Worm (Caenorhabditis elegans) whole organism, L1 larva: ENCODE data around the gene F26D11.12.

Source experiments
- C16A3.4 ChIP-seq: fragments of 150-350 bp; optimal IDR thresholded peaks from 2 replicates; lab custom pipeline; 2014; ENCODE audit warnings: missing biosample characterization, missing genetic modification characterization
- aha-1 ChIP-seq: fragments of 150-350 bp; optimal IDR thresholded peaks from 2 replicates; lab custom pipeline; 2014; ENCODE audit warnings: missing biosample characterization, missing genetic modification characterization
- alr-1 ChIP-seq: fragments of 200-800 bp; sonication (Bioruptor generic); optimal IDR thresholded peaks from 2 replicates; lab custom pipeline; 2018; ENCODE audit warnings: borderline replicate concordance, mild to moderate bottlenecking, missing genetic modification characterization, missing compliant biosample characterization
- aly-2 ChIP-seq: fragments of 150-350 bp; optimal IDR thresholded peaks from 2 replicates; lab custom pipeline; 2014; ENCODE audit warnings: missing biosample characterization, missing genetic modification characterization
- blmp-1 ChIP-seq: fragments of 150-350 bp; optimal IDR thresholded peaks from 2 replicates; lab custom pipeline; 2014; ENCODE audit warnings: missing biosample characterization, missing genetic modification characterization
- ceh-8 ChIP-seq: fragments of 200-800 bp; sonication (Bioruptor generic); optimal IDR thresholded peaks from 2 replicates; lab custom pipeline; 2018; ENCODE audit warnings: mild to moderate bottlenecking, missing genetic modification characterization, moderate library complexity, missing compliant biosample characterization
- dsc-1 ChIP-seq: sonication (generic microtip); optimal IDR thresholded peaks from 2 replicates; lab custom pipeline; 2016; ENCODE audit warnings: mild to moderate bottlenecking, missing genetic modification characterization, missing compliant biosample characterization
- egl-27 ChIP-seq, 2 experiments: fragments of 150-350 bp in 1 of 2; sonication (generic microtip); optimal IDR thresholded peaks; 3 replicates each; lab custom pipeline; 2017 to 2018; ENCODE audit warnings: missing biosample characterization in 2 of 2, missing genetic modification characterization in 2 of 2, missing genetic modification reagents in 2 of 2
- elt-3 ChIP-seq, 6 experiments: fragments of 150-350 bp in 1 of 6; sonication (generic microtip); optimal IDR thresholded peaks; 2 replicates each; lab custom pipeline; 2017 to 2018; ENCODE audit warnings: missing biosample characterization in 6 of 6, missing genetic modification characterization in 6 of 6, inconsistent platforms in 1 of 6
- ets-5 ChIP-seq: fragments of 200-800 bp; sonication (Bioruptor generic); IDR thresholded peaks from 2 replicates; pipeline ENCODE4 v1.3.6; 2022; ENCODE audit warnings: missing genetic modification characterization, missing compliant biosample characterization
- fkh-10 ChIP-seq: sonication (generic microtip); optimal IDR thresholded peaks from 2 replicates; lab custom pipeline; 2017; ENCODE audit warnings: missing biosample characterization, missing genetic modification reagents, missing genetic modification characterization
- fkh-4 ChIP-seq: sonication (generic microtip); optimal IDR thresholded peaks from 2 replicates; lab custom pipeline; 2016; ENCODE audit warnings: missing compliant biosample characterization, missing genetic modification characterization, borderline replicate concordance
- fkh-8 ChIP-seq: sonication (generic microtip); optimal IDR thresholded peaks from 2 replicates; lab custom pipeline; 2016; ENCODE audit warnings: mild to moderate bottlenecking, missing genetic modification characterization, missing compliant biosample characterization
- hlh-4 ChIP-seq: sonication (generic microtip); optimal IDR thresholded peaks from 2 replicates; lab custom pipeline; 2016; ENCODE audit warnings: mild to moderate bottlenecking, missing genetic modification characterization, missing compliant biosample characterization
- jun-1 ChIP-seq: fragments of 150-350 bp; optimal IDR thresholded peaks from 2 replicates; lab custom pipeline; 2014; ENCODE audit warnings: missing biosample characterization, missing genetic modification reagents, missing genetic modification characterization
- lin-14 ChIP-seq: fragments of 200-800 bp; sonication (Bioruptor generic); optimal IDR thresholded peaks from 2 replicates; lab custom pipeline; 2018; ENCODE audit warnings: mild to moderate bottlenecking, missing genetic modification characterization, moderate library complexity, missing compliant biosample characterization
- lir-3 ChIP-seq: sonication (generic microtip); optimal IDR thresholded peaks from 2 replicates; lab custom pipeline; 2016; ENCODE audit warnings: mild to moderate bottlenecking, missing genetic modification characterization, moderate library complexity, missing compliant biosample characterization; ENCODE audit not compliant: poor library complexity
- lsy-2 ChIP-seq, 2 experiments: fragments of 150-350 bp; optimal IDR thresholded peaks; 2 replicates each; lab custom pipeline; 2014; ENCODE audit warnings: missing biosample characterization in 2 of 2, missing genetic modification characterization in 2 of 2
- mab-9 ChIP-seq: fragments of 200-800 bp; sonication (Bioruptor generic); IDR thresholded peaks from 2 replicates; pipeline ENCODE4 v1.3.6; 2022; ENCODE audit warnings: missing genetic modification reagents, missing genetic modification characterization, missing compliant biosample characterization
- nhr-11 ChIP-seq: fragments of 150-350 bp; optimal IDR thresholded peaks from 2 replicates; lab custom pipeline; 2014; ENCODE audit warnings: missing biosample characterization, missing genetic modification characterization
- nhr-12 ChIP-seq: sonication (generic microtip); optimal IDR thresholded peaks from 2 replicates; lab custom pipeline; 2017; ENCODE audit warnings: missing biosample characterization, missing genetic modification characterization
- nhr-19 ChIP-seq: fragments of 200-800 bp; sonication (Bioruptor generic); conservative IDR thresholded peaks from 2 replicates; pipeline ENCODE4 v1.3.6; 2022; ENCODE audit warnings: missing genetic modification characterization, missing compliant biosample characterization
- nhr-20 ChIP-seq: sonication (generic microtip); optimal IDR thresholded peaks from 2 replicates; lab custom pipeline; 2016; ENCODE audit warnings: mild to moderate bottlenecking, missing genetic modification characterization, missing compliant biosample characterization
- nhr-237 ChIP-seq: fragments of 150-350 bp; optimal IDR thresholded peaks from 2 replicates; lab custom pipeline; 2014; ENCODE audit warnings: missing biosample characterization, missing genetic modification characterization
- nhr-76 ChIP-seq: sonication (generic microtip); optimal IDR thresholded peaks from 2 replicates; lab custom pipeline; 2017; ENCODE audit warnings: missing biosample characterization, missing genetic modification characterization
- nhr-85 ChIP-seq: sonication (generic microtip); peaks from one replicate; lab custom pipeline; 2016; ENCODE audit warnings: missing genetic modification characterization, inconsistent platforms, missing compliant biosample characterization
- nhr-90 ChIP-seq: sonication (generic microtip); optimal IDR thresholded peaks from 2 replicates; lab custom pipeline; 2016; ENCODE audit warnings: mild to moderate bottlenecking, missing genetic modification characterization, missing compliant biosample characterization; ENCODE audit not compliant: poor library complexity
- skn-1 ChIP-seq: fragments of 150-350 bp; optimal IDR thresholded peaks from 2 replicates; lab custom pipeline; 2014; ENCODE audit warnings: missing biosample characterization, missing genetic modification characterization
- sox-4 ChIP-seq: sonication (generic microtip); optimal IDR thresholded peaks from 2 replicates; lab custom pipeline; 2016; ENCODE audit warnings: missing genetic modification characterization, missing compliant biosample characterization
- sup-37 ChIP-seq: fragments of 200-800 bp; sonication (Bioruptor generic); optimal IDR thresholded peaks from 2 replicates; lab custom pipeline; 2018; ENCODE audit warnings: mild to moderate bottlenecking, missing genetic modification characterization, missing compliant biosample characterization
- swsn-7 ChIP-seq: sonication (generic microtip); optimal IDR thresholded peaks from 2 replicates; lab custom pipeline; 2016; ENCODE audit warnings: missing genetic modification characterization, missing compliant biosample characterization
- tlp-1 ChIP-seq: fragments of 150-350 bp; optimal IDR thresholded peaks from 2 replicates; lab custom pipeline; 2014; ENCODE audit warnings: missing biosample characterization, missing genetic modification characterization
- vab-15 ChIP-seq: sonication (generic microtip); optimal IDR thresholded peaks from 2 replicates; lab custom pipeline; 2017; ENCODE audit warnings: missing genotype, mild to moderate bottlenecking, missing genetic modification characterization, missing compliant biosample characterization
- zip-4 ChIP-seq: fragments of 200-800 bp; sonication (Bioruptor generic); optimal IDR thresholded peaks from 2 replicates; lab custom pipeline; 2018; ENCODE audit warnings: mild to moderate bottlenecking, missing genetic modification characterization, moderate library complexity, missing compliant biosample characterization

Gene F26D11.12

ce11 chrV:7940299-7940698 lies 14.8 kb downstream of the F26D11.12 start, which contains the start of gene srt-53:
Gene srt-53, minus strand, starts transcription at chrV:7940399.
- no peak for TF ChIP-seq swsn-7 (tag; lab: Kevin White, UChicago)
- no peak for TF ChIP-seq lsy-2 (tag; optimal IDR thresholded peaks at IDR 0.05; lab: Kevin White, UChicago)
- no peak for TF ChIP-seq fkh-4
- no peak for TF ChIP-seq mab-9 (GFP tag; lab: Robert Waterston, UW)
- TF ChIP-seq tlp-1 (tag; lab: Kevin White, UChicago): no peak
- TF ChIP-seq nhr-237: no peak
- no peak for TF ChIP-seq fkh-10 (GFP tag; lab: Kevin White, UChicago)
- no peak for TF ChIP-seq C16A3.4 (tag; lab: Kevin White, UChicago)
- no peak for TF ChIP-seq elt-3 (tag; optimal IDR thresholded peaks at IDR 0.05; lab: Kevin White, UChicago)
- TF ChIP-seq nhr-11: no peak
- TF ChIP-seq lin-14 (GFP tag; lab: Kevin White, UChicago): no peak
- no peak for TF ChIP-seq hlh-4 (tag; lab: Kevin White, UChicago)
- TF ChIP-seq ceh-8 (GFP tag; lab: Kevin White, UChicago): no peak
- no peak for TF ChIP-seq nhr-90 (tag; lab: Kevin White, UChicago)
- no peak for TF ChIP-seq zip-4 (GFP tag; lab: Kevin White, UChicago)
- no peak for TF ChIP-seq vab-15 (tag; lab: Kevin White, UChicago)
- no peak for TF ChIP-seq ets-5 (GFP tag; lab: Robert Waterston, UW)
- TF ChIP-seq blmp-1 (tag; lab: Kevin White, UChicago): no peak
- no peak for TF ChIP-seq jun-1 (tag; lab: Kevin White, UChicago)
- TF ChIP-seq alr-1 (tag; lab: Kevin White, UChicago): no peak

DNA sequence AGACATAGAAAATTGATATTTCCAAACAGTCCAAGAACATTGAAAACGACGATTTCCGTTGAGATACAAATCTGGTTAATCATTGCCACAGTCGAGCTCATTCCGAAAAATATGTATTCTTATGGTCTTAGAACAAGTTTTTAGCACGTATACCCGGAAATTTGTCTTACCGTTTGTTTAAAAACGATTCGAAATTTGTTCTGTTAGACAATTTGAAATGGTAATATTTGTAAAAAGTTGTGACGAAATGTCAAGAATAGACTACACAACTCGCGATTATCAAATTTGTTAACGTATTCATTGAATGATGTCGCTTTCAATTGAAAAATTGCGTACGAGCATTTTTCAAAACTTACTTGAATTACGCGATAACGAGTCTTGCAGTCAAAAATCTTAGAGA lies 18.0 kb downstream of the F26D11.12 start, which contains the start of gene srsx-3:
Gene srsx-3, minus strand, starts transcription at position 101 of the 400 bp plus-strand sequence.
- TF ChIP-seq nhr-85 (no peak), egl-27 (tag; optimal IDR thresholded peaks at IDR 0.05; lab: Kevin White, UChicago) (no peak), blmp-1 (tag; lab: Kevin White, UChicago) (no peak)

- no peak for TF ChIP-seq fkh-10 (GFP tag; lab: Kevin White, UChicago)
- TF ChIP-seq nhr-90 (tag; lab: Kevin White, UChicago): no peak
- no peak for TF ChIP-seq vab-15 (tag; lab: Kevin White, UChicago)
- TF ChIP-seq sup-37 (GFP tag; lab: Kevin White, UChicago): no peak
- no peak for TF ChIP-seq C16A3.4 (tag; lab: Kevin White, UChicago)
- TF ChIP-seq lin-14 (GFP tag; lab: Kevin White, UChicago): no peak
- no peak for TF ChIP-seq nhr-19 (GFP tag; lab: Robert Waterston, UW)
- no peak for TF ChIP-seq aha-1 (tag; lab: Kevin White, UChicago)
- no peak for TF ChIP-seq nhr-12 (tag; lab: Kevin White, UChicago)
- TF ChIP-seq sox-4 (tag; lab: Kevin White, UChicago): no peak
- no peak for TF ChIP-seq lir-3 (tag; lab: Kevin White, UChicago)
- no peak for TF ChIP-seq nhr-237
- no peak for TF ChIP-seq skn-1
- TF ChIP-seq, all 84 proteins: peak for 0
Measured at ce11 chrV:7932998-7933397, 22.1 kb downstream of the F26D11.12 start, which contains the start of gene ncx-10. Gene ncx-10, minus strand, starts transcription at chrV:7933098.

- TF ChIP-seq dsc-1 (tag; lab: Kevin White, UChicago): peak; percentile 68
- TF ChIP-seq nhr-76 (tag; lab: Kevin White, UChicago): no peak
Measured at ce11 chrV:7928660-7929059, 26.5 kb downstream of the F26D11.12 start, which contains the start of gene srsx-5. Gene srsx-5, plus strand, starts transcription at chrV:7928960.

- TF ChIP-seq blmp-1 (tag; lab: Kevin White, UChicago) (no peak), fkh-8 (tag; lab: Kevin White, UChicago) (no peak), nhr-85 (no peak), nhr-20 (no peak), aly-2 (tag; lab: Kevin White, UChicago) (no peak)
Measured at ce11 chrV:7926784-7927183, 28.3 kb downstream of the F26D11.12 start, which contains the start of gene srsx-6. Gene srsx-6, plus strand, starts transcription at chrV:7927084.
